Worm (Caenorhabditis elegans) whole organism, early embryonic: Measurements from ENCODE around the gene F53F4.16.

Experiments
- ets-7 ChIP-seq: sonication (generic microtip); optimal IDR thresholded peaks from 2 replicates; lab custom pipeline; 2016; ENCODE audit warnings: missing genotype, missing genetic modification characterization, missing compliant biosample characterization
- scrt-1 ChIP-seq: fragments of 200-800 bp; sonication (Bioruptor generic); IDR thresholded peaks from 2 replicates; pipeline ENCODE4 v1.3.6; 2022; ENCODE audit warnings: missing genetic modification characterization, missing compliant biosample characterization

DNA sequence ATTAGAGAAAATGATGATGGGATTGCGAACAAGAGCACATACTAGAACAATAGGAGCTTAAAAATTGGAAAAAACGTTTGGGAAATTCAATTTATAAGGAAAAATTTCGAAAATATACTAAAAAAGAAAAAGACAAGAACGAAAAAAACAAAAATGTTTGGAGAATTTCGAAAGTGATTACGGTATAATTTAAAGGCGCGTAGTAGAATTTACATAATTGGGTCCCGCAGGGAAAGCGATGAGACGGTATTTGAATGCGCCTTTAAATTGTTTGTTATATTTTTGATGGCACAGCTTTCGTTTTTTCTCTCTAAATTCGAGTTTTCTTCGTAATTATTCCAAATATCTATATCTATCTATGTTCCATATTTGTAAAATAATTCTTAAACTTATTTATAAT lies 38.5 kb upstream of the F53F4.16 start:
- TF ChIP-seq ets-7 (tag; lab: Kevin White, UChicago) (no peak), scrt-1 (GFP tag; lab: Robert Waterston, UW) (no peak)
